Fruit fly (Drosophila melanogaster): ENCODE measurements around the gene yellow-h.
A peak's percentile ranks its signal among the peaks of the same experiment; 100 is the strongest.

yellow-h gene

DNA sequence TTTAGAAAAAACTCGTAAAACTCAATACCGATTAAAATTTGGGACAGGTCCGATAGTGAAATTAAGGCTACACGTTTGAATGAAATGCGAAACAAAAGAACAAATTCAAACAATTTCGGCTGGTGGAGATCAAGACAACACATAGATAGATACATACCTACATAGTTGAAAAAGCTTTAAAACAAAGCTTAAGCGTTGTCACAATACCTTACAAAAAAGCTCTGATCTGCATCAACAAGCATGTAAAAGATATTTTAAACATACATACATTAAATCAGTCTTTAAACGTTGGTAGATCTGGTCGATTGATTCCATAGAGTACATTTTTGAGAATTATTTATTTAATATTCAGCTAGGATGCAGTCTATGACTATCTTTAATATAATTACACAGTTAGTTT is at the start of gene yellow-h, which contains the start of gene CG31999:
Gene yellow-h, plus strand, starts transcription at position 275 of the 400 bp plus-strand sequence.
Gene CG31999, minus strand, starts transcription at position 101 of the 400 bp plus-strand sequence.
- TF ChIP-seq cg (GFP tag; optimal IDR thresholded peaks at IDR 0.05): no peak
- TF ChIP-seq CG10959 (GFP tag; IDR thresholded peaks at IDR 0.05): no peak
- peak; percentile 14 for TF ChIP-seq CG30020 (tag; optimal IDR thresholded peaks at IDR 0.05)
- TF ChIP-seq caup (GFP tag; optimal IDR thresholded peaks at IDR 0.05; ENCODE audit: severe bottlenecking): no peak
- no peak for TF ChIP-seq lov (optimal IDR thresholded peaks at IDR 0.05)
- TF ChIP-seq lov (GFP tag; IDR thresholded peaks at IDR 0.05): no peak
- TF ChIP-seq sd (tag; optimal IDR thresholded peaks at IDR 0.05): no peak
- TF ChIP-seq ERR (GFP tag; optimal IDR thresholded peaks at IDR 0.05): no peak
- no peak for TF ChIP-seq wek (GFP tag; optimal IDR thresholded peaks at IDR 0.05)
- no peak for TF ChIP-seq Sry-β (GFP tag; optimal IDR thresholded peaks at IDR 0.05)
- 0 out of 3 replicates have a peak, but pooled peaks have one; percentile 19 for TF ChIP-seq CG2199 (GFP tag; IDR thresholded peaks at IDR 0.05)
- no peak for TF ChIP-seq ase (GFP tag; IDR thresholded peaks at IDR 0.05)
- TF ChIP-seq CG3995 (GFP tag; optimal IDR thresholded peaks at IDR 0.05): no peak
- no peak for TF ChIP-seq ranshi (GFP tag; IDR thresholded peaks at IDR 0.05)
- no peak for TF ChIP-seq gcm (GFP tag; optimal IDR thresholded peaks at IDR 0.05)

DNA sequence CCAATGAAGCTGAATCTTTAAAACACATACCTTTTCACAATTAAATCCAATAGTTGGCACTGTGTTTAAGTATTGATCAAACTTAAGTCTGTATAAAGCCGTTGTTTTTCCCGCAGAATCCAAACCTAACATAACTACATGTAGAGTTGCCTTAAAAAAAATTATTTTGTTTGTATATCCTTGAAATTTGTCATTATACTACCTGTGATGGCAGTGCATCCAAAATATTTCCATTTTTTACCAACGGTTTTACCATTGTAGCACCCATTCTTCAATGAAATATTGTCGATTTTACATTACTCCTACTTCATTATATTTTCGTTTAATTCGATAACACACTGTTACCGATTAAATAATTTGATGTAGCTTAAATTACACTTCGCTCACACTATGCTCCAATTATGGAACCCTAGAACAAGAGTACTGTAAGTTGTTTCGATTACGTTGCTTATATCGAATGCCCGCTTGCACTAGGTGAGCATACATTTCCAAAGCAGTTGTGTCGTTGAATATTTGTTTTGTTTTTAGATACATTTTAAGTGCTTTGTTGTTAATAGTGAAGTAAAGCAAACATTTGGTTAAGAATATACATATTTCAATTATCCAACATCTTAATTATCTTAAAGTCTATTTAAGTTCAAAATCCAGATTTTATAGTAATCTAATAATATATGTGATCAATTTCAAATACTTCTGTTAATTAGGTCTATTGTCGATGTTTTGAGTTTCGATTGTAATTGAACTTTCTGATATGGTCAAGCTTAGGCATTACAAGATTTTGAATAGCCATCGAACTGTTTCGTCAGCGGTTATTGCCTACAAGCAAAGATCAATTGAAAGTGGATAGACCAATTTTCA is 48.4 kb upstream of the yellow-h start, which contains the start of gene Arl4:
Gene Arl4, minus strand, starts transcription at position 328 of the 858 bp plus-strand sequence.
- TF ChIP-seq ttk (GFP tag; IDR thresholded peaks at IDR 0.05) (no peak), grau (tag; optimal IDR thresholded peaks at IDR 0.05) (no peak), Max (GFP tag; optimal IDR thresholded peaks at IDR 0.05) (no peak), CG14441 (GFP tag; IDR thresholded peaks at IDR 0.05) (no peak), CG1024 (GFP tag; IDR thresholded peaks at IDR 0.05) (peak; percentile 99), CG17612 (GFP tag; IDR thresholded peaks at IDR 0.05) (no peak), inv (GFP tag; IDR thresholded peaks at IDR 0.05; ENCODE audit: partially characterized antibody) (no peak), btn (GFP tag; optimal IDR thresholded peaks at IDR 0.05) (no peak), CG14710 (tag; optimal IDR thresholded peaks at IDR 0.05) (peak; percentile 56), kay (GFP tag; optimal IDR thresholded peaks at IDR 0.05) (no peak), bab2 (GFP tag; optimal IDR thresholded peaks at IDR 0.05) (no peak), CHES-1-like (GFP tag; optimal IDR thresholded peaks at IDR 0.05) (no peak), gce (GFP tag; IDR thresholded peaks at IDR 0.05) (no peak), CG13894 (tag; optimal IDR thresholded peaks at IDR 0.05) (peak; percentile 72), CG6654 (GFP tag; optimal IDR thresholded peaks at IDR 0.05) (no peak), CG33213 (GFP tag; optimal IDR thresholded peaks at IDR 0.05) (peak; percentile 25), Deaf1 (tag; optimal IDR thresholded peaks at IDR 0.05) (no peak), Bteb2 (GFP tag; optimal IDR thresholded peaks at IDR 0.05) (no peak), CG7786 (GFP tag; optimal IDR thresholded peaks at IDR 0.05) (no peak), tx (GFP tag; optimal IDR thresholded peaks at IDR 0.05) (no peak), CG8478 (optimal IDR thresholded peaks at IDR 0.05) (no peak), E2f1 (GFP tag; IDR thresholded peaks at IDR 0.05) (no peak), cad (GFP tag; optimal IDR thresholded peaks at IDR 0.05) (no peak), otp (GFP tag; IDR thresholded peaks at IDR 0.05) (no peak), NC2α (GFP tag; optimal IDR thresholded peaks at IDR 0.05) (no peak), MESR4 (GFP tag; optimal IDR thresholded peaks at IDR 0.05) (peak; percentile 75), CG1832 (GFP tag; optimal IDR thresholded peaks at IDR 0.05) (no peak), chm (GFP tag; IDR thresholded peaks at IDR 0.05) (no peak), pfk (GFP tag; optimal IDR thresholded peaks at IDR 0.05) (peak; percentile 87), Sox102F (GFP tag; optimal IDR thresholded peaks at IDR 0.05) (no peak), Hr39 (optimal IDR thresholded peaks at IDR 0.05) (no peak), ro (GFP tag; IDR thresholded peaks at IDR 0.05) (no peak), salm (tag; optimal IDR thresholded peaks at IDR 0.05) (no peak), CG6175 (GFP tag; IDR thresholded peaks at IDR 0.05) (no peak), pzg (GFP tag; optimal IDR thresholded peaks at IDR 0.05) (peak; percentile 87), ssp (GFP tag; IDR thresholded peaks at IDR 0.05) (peak; percentile 99)

Measured in whole organism, embryonic.